Worm (Caenorhabditis elegans) whole organism, late embryonic: Measurements from ENCODE around the gene srz-60.

ENCODE experiments used
- C08G9.2 ChIP-seq: sonication (generic microtip); optimal IDR thresholded peaks from 2 replicates; lab custom pipeline; 2016; ENCODE audit warnings: mild to moderate bottlenecking, missing genetic modification characterization, moderate library complexity, missing compliant biosample characterization
- K02D7.2 ChIP-seq: sonication (generic microtip); optimal IDR thresholded peaks from 2 replicates; lab custom pipeline; 2017; ENCODE audit warnings: mild to moderate bottlenecking, missing genetic modification characterization, missing compliant biosample characterization
- T23F11.4 ChIP-seq: fragments of 200-800 bp; sonication (Bioruptor generic); optimal IDR thresholded peaks from 2 replicates; lab custom pipeline; 2018; ENCODE audit warnings: mild to moderate bottlenecking, missing genetic modification characterization, missing compliant biosample characterization
- Y22D7AL.16 ChIP-seq: sonication (generic microtip); optimal IDR thresholded peaks from 2 replicates; lab custom pipeline; 2016; ENCODE audit warnings: missing genetic modification characterization, missing compliant biosample characterization
- ahr-1 ChIP-seq: sonication (generic microtip); optimal IDR thresholded peaks from 2 replicates; lab custom pipeline; 2016; ENCODE audit warnings: missing genetic modification characterization, missing compliant biosample characterization
- ama-1 ChIP-seq: fragments of 150-350 bp; optimal IDR thresholded peaks from 2 replicates; lab custom pipeline; 2014
- ceh-18 ChIP-seq: sonication (generic microtip); optimal IDR thresholded peaks from 2 replicates; lab custom pipeline; 2016; ENCODE audit warnings: missing genetic modification characterization, missing compliant biosample characterization
- ceh-2 ChIP-seq: sonication (generic microtip); optimal IDR thresholded peaks from 2 replicates; lab custom pipeline; 2016; ENCODE audit warnings: missing genotype, missing genetic modification characterization, missing compliant biosample characterization
- ceh-22 ChIP-seq: sonication (generic microtip); optimal IDR thresholded peaks from 2 replicates; lab custom pipeline; 2017; ENCODE audit warnings: missing biosample characterization, missing genetic modification characterization
- ceh-31 ChIP-seq: sonication (generic microtip); optimal IDR thresholded peaks from 2 replicates; lab custom pipeline; 2016; ENCODE audit warnings: missing genetic modification characterization, missing compliant biosample characterization
- ceh-34 ChIP-seq: sonication (generic microtip); optimal IDR thresholded peaks from 2 replicates; lab custom pipeline; 2016; ENCODE audit warnings: mild to moderate bottlenecking, missing genetic modification characterization, missing compliant biosample characterization
- ceh-45 ChIP-seq: fragments of 200-800 bp; sonication (Bioruptor generic); IDR thresholded peaks from 2 replicates; pipeline ENCODE4 v1.3.6; 2022; ENCODE audit warnings: missing genetic modification reagents, missing genetic modification characterization, missing compliant biosample characterization
- ceh-48 ChIP-seq: sonication (generic microtip); optimal IDR thresholded peaks from 2 replicates; lab custom pipeline; 2016; ENCODE audit warnings: missing genetic modification characterization, inconsistent platforms, missing compliant biosample characterization
- ceh-6 ChIP-seq: fragments of 200-800 bp; sonication (Bioruptor generic); optimal IDR thresholded peaks from 2 replicates; lab custom pipeline; 2018; ENCODE audit warnings: mild to moderate bottlenecking, missing genetic modification characterization, missing compliant biosample characterization
- dve-1 ChIP-seq: sonication (generic microtip); optimal IDR thresholded peaks from 2 replicates; lab custom pipeline; 2017; ENCODE audit warnings: antibody characterized with exemption, mild to moderate bottlenecking, missing genetic modification characterization, missing compliant biosample characterization
- ets-4 ChIP-seq: sonication (generic microtip); optimal IDR thresholded peaks from 2 replicates; lab custom pipeline; 2016; ENCODE audit warnings: missing genetic modification characterization, missing compliant biosample characterization
- fkh-6 ChIP-seq: sonication (generic microtip); optimal IDR thresholded peaks from 2 replicates; lab custom pipeline; 2016; ENCODE audit warnings: missing genetic modification characterization, missing compliant biosample characterization
- hlh-13 ChIP-seq: fragments of 200-800 bp; sonication (Bioruptor generic); optimal IDR thresholded peaks from 2 replicates; lab custom pipeline; 2018; ENCODE audit warnings: mild to moderate bottlenecking, missing genetic modification characterization, missing compliant biosample characterization
- hlh-30 ChIP-seq: sonication (generic microtip); optimal IDR thresholded peaks from 2 replicates; lab custom pipeline; 2017; ENCODE audit warnings: antibody characterized with exemption, missing genetic modification characterization, missing compliant biosample characterization; ENCODE audit not compliant: insufficient read depth
- hlh-6 ChIP-seq: sonication (generic microtip); optimal IDR thresholded peaks from 2 replicates; lab custom pipeline; 2016; ENCODE audit warnings: missing genotype, missing genetic modification characterization, missing compliant biosample characterization
- hlh-8 ChIP-seq: sonication (generic microtip); optimal IDR thresholded peaks from 2 replicates; lab custom pipeline; 2016; ENCODE audit warnings: missing genotype, missing genetic modification characterization, missing compliant biosample characterization
- lim-6 ChIP-seq: sonication (generic microtip); optimal IDR thresholded peaks from 2 replicates; lab custom pipeline; 2016; ENCODE audit warnings: missing genetic modification characterization, missing compliant biosample characterization
- madf-2 ChIP-seq: sonication (generic microtip); optimal IDR thresholded peaks from 2 replicates; lab custom pipeline; 2017; ENCODE audit warnings: missing genetic modification characterization, missing compliant biosample characterization
- nfya-1 ChIP-seq: sonication (generic microtip); optimal IDR thresholded peaks from 2 replicates; lab custom pipeline; 2017; ENCODE audit warnings: missing genetic modification characterization, mild to moderate bottlenecking, missing compliant biosample characterization, antibody characterized with exemption, moderate library complexity
- nhr-11 ChIP-seq: fragments of 150-350 bp; optimal IDR thresholded peaks from 2 replicates; lab custom pipeline; 2014; ENCODE audit warnings: missing biosample characterization, missing genetic modification characterization
- nhr-232 ChIP-seq: sonication (generic microtip); optimal IDR thresholded peaks from 2 replicates; lab custom pipeline; 2016; ENCODE audit warnings: missing genetic modification characterization, missing compliant biosample characterization
- odd-2 ChIP-seq: sonication (generic microtip); optimal IDR thresholded peaks from 2 replicates; lab custom pipeline; 2017; ENCODE audit warnings: antibody characterized with exemption, mild to moderate bottlenecking, missing genetic modification characterization, missing compliant biosample characterization
- pha-2 ChIP-seq: sonication (generic microtip); optimal IDR thresholded peaks from 2 replicates; lab custom pipeline; 2017; ENCODE audit warnings: mild to moderate bottlenecking, missing genetic modification characterization, missing compliant biosample characterization
- pqm-1 ChIP-seq: sonication (generic microtip); optimal IDR thresholded peaks from 2 replicates; lab custom pipeline; 2016; ENCODE audit warnings: missing genetic modification characterization, missing compliant biosample characterization
- rnt-1 ChIP-seq: sonication (generic microtip); optimal IDR thresholded peaks from 2 replicates; lab custom pipeline; 2016; ENCODE audit warnings: missing genetic modification characterization, missing compliant biosample characterization
- syd-9 ChIP-seq: sonication (generic microtip); optimal IDR thresholded peaks from 2 replicates; lab custom pipeline; 2016; ENCODE audit warnings: mild to moderate bottlenecking, missing genetic modification characterization, moderate library complexity, missing compliant biosample characterization
- tbx-2 ChIP-seq: sonication (generic microtip); optimal IDR thresholded peaks from 2 replicates; lab custom pipeline; 2016; ENCODE audit warnings: missing genetic modification characterization, missing compliant biosample characterization
- unc-3 ChIP-seq, 2 experiments: fragments of 200-800 bp in 1 of 2; sonication (Bioruptor generic) in 1 of 2; sonication (generic microtip) in 1 of 2; conservative IDR thresholded peaks in 1 of 2; optimal IDR thresholded peaks in 1 of 2; 2 replicates each; pipeline versions ENCODE4 v1.3.6 to Lab custom; 2016 to 2022; ENCODE audit warnings: missing compliant biosample characterization in 2 of 2, missing genetic modification characterization in 2 of 2, missing genetic modification reagents in 1 of 2
- unc-42 ChIP-seq: sonication (generic microtip); optimal IDR thresholded peaks from 2 replicates; lab custom pipeline; 2016; ENCODE audit warnings: missing genotype, missing genetic modification characterization, missing compliant biosample characterization
- unc-55 ChIP-seq: sonication (generic microtip); optimal IDR thresholded peaks from 2 replicates; lab custom pipeline; 2017; ENCODE audit warnings: missing biosample characterization, missing genetic modification reagents, missing genetic modification characterization
- unc-86 ChIP-seq: sonication (generic microtip); optimal IDR thresholded peaks from 2 replicates; lab custom pipeline; 2016; ENCODE audit warnings: missing genetic modification characterization, missing compliant biosample characterization
- ztf-16 ChIP-seq: sonication (generic microtip); optimal IDR thresholded peaks from 2 replicates; lab custom pipeline; 2017; ENCODE audit warnings: missing genetic modification characterization, missing compliant biosample characterization

The srz-60 gene

DNA sequence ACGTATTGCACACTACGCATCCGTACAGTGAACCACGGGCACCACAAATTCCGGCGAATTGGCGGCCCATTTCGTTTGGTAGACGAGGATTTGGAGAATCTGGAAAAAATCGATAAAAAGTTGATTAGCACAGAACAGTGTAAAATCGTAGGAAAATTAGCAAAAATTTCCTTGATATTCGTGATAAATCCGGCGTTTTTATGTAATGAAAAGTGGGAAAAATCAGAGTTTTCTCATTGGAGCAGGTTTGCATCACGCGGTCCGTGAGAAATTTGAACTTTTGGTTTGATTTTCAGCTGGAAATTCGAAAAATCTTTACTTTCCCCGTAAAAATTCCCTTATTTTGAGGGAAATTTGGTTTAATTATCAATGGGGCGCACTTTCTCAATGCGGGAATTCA, 44.7 kb upstream of the srz-60 start, which contains the start of gene B0546.4:
B0546.4 (minus strand) TSS at position 101 of the 400 bp plus-strand sequence.
- no peak for TF ChIP-seq ztf-16 (tag; lab: Kevin White, UChicago)
- TF ChIP-seq Y22D7AL.16 (tag; lab: Kevin White, UChicago): no peak
- TF ChIP-seq unc-86: no peak
- TF ChIP-seq ceh-6: no peak
- TF ChIP-seq madf-2 (tag; lab: Kevin White, UChicago): no peak
- no peak for TF ChIP-seq nhr-232
- TF ChIP-seq ceh-31 (tag; lab: Kevin White, UChicago): no peak
- TF ChIP-seq unc-3 (GFP tag; conservative IDR thresholded peaks at IDR 0.05; lab: Robert Waterston, UW): no peak
- no peak for TF ChIP-seq unc-3 (tag; optimal IDR thresholded peaks at IDR 0.05; lab: Kevin White, UChicago)
- TF ChIP-seq ets-4: no peak
- no peak for TF ChIP-seq rnt-1 (tag; lab: Kevin White, UChicago)
- TF ChIP-seq K02D7.2 (tag; lab: Kevin White, UChicago): no peak
- TF ChIP-seq, all 69 proteins: peak for 0

DNA sequence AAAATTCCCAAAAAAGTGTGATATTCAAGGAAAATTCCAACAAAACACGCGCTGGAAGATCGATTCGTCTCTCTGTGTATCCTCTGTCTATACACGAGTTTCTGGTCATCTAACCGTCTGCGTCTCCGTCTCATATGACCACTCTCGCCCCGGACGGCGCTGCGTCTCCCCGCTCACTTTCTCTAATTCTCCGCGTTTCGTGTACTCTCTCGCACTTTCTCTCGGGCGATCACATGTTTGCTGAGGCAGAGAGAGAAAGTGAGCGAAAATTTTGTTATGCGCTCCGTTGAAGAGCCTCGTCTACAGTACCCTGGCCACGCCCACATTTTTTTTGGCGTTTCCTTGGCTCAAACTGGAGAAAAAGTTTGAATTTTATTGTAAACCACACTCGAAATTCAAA, 44.1 kb upstream of the srz-60 start:
- TF ChIP-seq syd-9 (tag; lab: Kevin White, UChicago): no peak
- peak; percentile 43 for TF ChIP-seq hlh-8 (tag; lab: Kevin White, UChicago)
- TF ChIP-seq dve-1 (tag; lab: Kevin White, UChicago): no peak
- TF ChIP-seq nhr-11: no peak
- TF ChIP-seq unc-42 (tag; lab: Kevin White, UChicago): peak; percentile 88
- peak; percentile 56 for TF ChIP-seq tbx-2
- TF ChIP-seq fkh-6 (tag; lab: Kevin White, UChicago): no peak
- TF ChIP-seq ceh-2: peak; percentile 44
- TF ChIP-seq ceh-45 (GFP tag; lab: Robert Waterston, UW): no peak
- peak; percentile 5 for TF ChIP-seq pqm-1
- no peak for TF ChIP-seq hlh-6
- peak; percentile 47 for TF ChIP-seq unc-55 (GFP tag; lab: Kevin White, UChicago)
- peak; percentile 99 for TF ChIP-seq hlh-30 (tag; lab: Kevin White, UChicago)
- TF ChIP-seq nfya-1: peak; percentile 85
- TF ChIP-seq hlh-13 (GFP tag; lab: Kevin White, UChicago): no peak
- peak; percentile 65 for TF ChIP-seq rnt-1 (tag; lab: Kevin White, UChicago)
- TF ChIP-seq C08G9.2 (tag; lab: Kevin White, UChicago): peak; percentile 37
- no peak for TF ChIP-seq ceh-22 (tag; lab: Kevin White, UChicago)
- no peak for TF ChIP-seq K02D7.2 (tag; lab: Kevin White, UChicago)
- peak; percentile 10 for TF ChIP-seq ceh-48 (tag; lab: Kevin White, UChicago)
- peak; percentile 77 for TF ChIP-seq ceh-18
- TF ChIP-seq ceh-34 (tag; lab: Kevin White, UChicago): peak; percentile 79
- peak; percentile 78 for TF ChIP-seq ceh-31 (tag; lab: Kevin White, UChicago)
- TF ChIP-seq, all 69 proteins: peak for 14

DNA sequence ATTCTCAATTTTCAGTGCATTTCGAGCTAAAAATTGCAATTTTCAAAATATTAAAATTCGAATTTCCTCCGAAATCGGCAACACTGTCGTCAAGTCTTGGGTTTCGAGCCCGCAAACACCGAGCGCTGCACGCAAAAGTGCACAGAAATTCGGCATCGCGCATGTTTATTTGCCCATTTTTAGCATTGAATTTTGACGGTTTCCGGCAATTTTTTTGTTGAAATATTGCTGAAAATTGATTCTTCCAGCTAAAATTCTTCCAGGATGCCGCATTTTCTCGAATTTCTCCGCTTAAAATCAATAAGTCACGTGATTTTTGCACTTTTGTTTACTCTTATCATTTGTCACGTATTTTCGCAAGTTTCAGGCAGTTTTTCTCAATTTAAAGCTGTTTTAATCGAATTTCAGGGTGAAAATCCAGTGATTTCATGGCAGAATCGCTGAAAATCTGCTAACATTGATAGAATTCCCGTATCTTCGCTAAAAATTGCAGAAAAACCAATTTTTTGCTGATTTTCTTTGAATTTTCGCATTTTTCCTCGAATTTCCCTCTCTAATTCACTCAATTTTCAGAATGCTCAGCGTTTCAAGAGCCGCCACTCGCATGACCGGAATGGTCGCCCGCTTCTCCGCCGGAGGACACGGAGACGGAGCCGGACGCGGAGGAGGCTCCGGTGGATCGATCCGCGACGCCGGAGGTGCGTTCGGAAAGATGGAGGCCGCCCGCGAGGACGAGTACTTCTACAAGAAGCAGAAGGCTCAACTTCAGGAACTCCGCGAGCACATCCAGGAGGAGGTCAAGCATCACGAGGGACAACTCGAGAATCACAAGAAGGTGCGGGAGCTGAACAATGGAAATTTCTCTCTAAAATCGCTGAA, 43.1 kb upstream of the srz-60 start, which contains the start of gene mai-2:
mai-2 (plus strand) TSS at position 574 of the 879 bp plus-strand sequence.
- TF ChIP-seq fkh-6 (tag; lab: Kevin White, UChicago) (no peak), pha-2 (tag; lab: Kevin White, UChicago) (no peak), nfya-1 (peak; percentile 28), ceh-2 (no peak), tbx-2 (no peak), ets-4 (no peak), odd-2 (tag; lab: Kevin White, UChicago) (no peak), rnt-1 (tag; lab: Kevin White, UChicago) (no peak), T23F11.4 (no peak), ama-1 (no peak), lim-6 (tag; lab: Kevin White, UChicago) (no peak), ahr-1 (tag; lab: Kevin White, UChicago) (no peak), hlh-30 (tag; lab: Kevin White, UChicago) (peak; percentile 91)
- TF ChIP-seq, all 69 proteins: peak for 2
